Fruit fly (Drosophila melanogaster) whole organism, embryonic: ENCODE data around the gene Arv1.
A peak's percentile ranks its signal among the peaks of the same experiment; 100 is the strongest.

Experiments used
- Antp ChIP-seq: fragments of 200-800 bp; sonication (Bioruptor generic); optimal IDR thresholded peaks from 3 replicates; lab custom pipeline; 2016; ENCODE audit warnings: missing biosample characterization, missing genetic modification characterization
- Awh ChIP-seq: fragments of 200-800 bp; sonication (Bioruptor generic); IDR thresholded peaks from 2 replicates; pipeline ENCODE4, ENCODE4 v1.3.6; 2022; ENCODE audit warnings: missing biosample characterization, missing genetic modification characterization
- CG10321 ChIP-seq: fragments of 200-800 bp; sonication (Bioruptor generic); IDR thresholded peaks from 2 replicates; pipeline ENCODE4 v1.3.6; 2022; ENCODE audit warnings: missing biosample characterization, missing genetic modification characterization
- CG10431 ChIP-seq: fragments of 200-800 bp; sonication (Bioruptor generic); optimal IDR thresholded peaks from 3 replicates; lab custom pipeline; 2018; ENCODE audit warnings: missing biosample characterization, mild to moderate bottlenecking, missing genetic modification characterization
- CG11085 ChIP-seq: fragments of 200-800 bp; sonication (Bioruptor generic); IDR thresholded peaks from 2 replicates; pipeline ENCODE4 v1.3.6; 2022; ENCODE audit warnings: missing biosample characterization, missing genetic modification characterization
- CG11504 ChIP-seq: fragments of 200-800 bp; sonication (Bioruptor generic); optimal IDR thresholded peaks from 3 replicates; lab custom pipeline; 2019; ENCODE audit warnings: missing biosample characterization, mild to moderate bottlenecking, missing genetic modification characterization, moderate library complexity
- CG12391 ChIP-seq: fragments of 200-800 bp; sonication (Bioruptor generic); optimal IDR thresholded peaks from 3 replicates; lab custom pipeline; 2018; ENCODE audit warnings: missing biosample characterization, mild to moderate bottlenecking, missing genetic modification characterization, moderate library complexity
- CG12659 ChIP-seq: fragments of 200-800 bp; sonication (Bioruptor generic); optimal IDR thresholded peaks from 3 replicates; lab custom pipeline; 2017; ENCODE audit warnings: mild to moderate bottlenecking, missing biosample characterization, missing genetic modification reagents, missing genetic modification characterization
- CG12942 ChIP-seq: fragments of 200-800 bp; sonication (Bioruptor generic); optimal IDR thresholded peaks from 3 replicates; lab custom pipeline; 2016; ENCODE audit warnings: missing biosample characterization, missing genetic modification characterization
- CG13424 ChIP-seq: fragments of 200-800 bp; sonication (Bioruptor generic); optimal IDR thresholded peaks from 2 replicates; lab custom pipeline; 2019; ENCODE audit warnings: missing biosample characterization, mild to moderate bottlenecking, missing genetic modification characterization, moderate library complexity
- CG14050 ChIP-seq: fragments of 200-800 bp; sonication (Bioruptor generic); IDR thresholded peaks from 3 replicates; pipeline ENCODE4 v1.3.6; 2022; ENCODE audit warnings: missing biosample characterization, missing genetic modification characterization
- CG14710 ChIP-seq: fragments of 200-800 bp; sonication (Bioruptor generic); optimal IDR thresholded peaks from 3 replicates; lab custom pipeline; 2019; ENCODE audit warnings: missing biosample characterization, mild to moderate bottlenecking, missing genetic modification characterization, moderate library complexity
- CG15696 ChIP-seq: fragments of 200-800 bp; sonication (Bioruptor generic); optimal IDR thresholded peaks from 2 replicates; lab custom pipeline; 2019; ENCODE audit warnings: missing biosample characterization, mild to moderate bottlenecking, missing genetic modification characterization, moderate library complexity
- CG16863 ChIP-seq: fragments of 200-800 bp; sonication (Bioruptor generic); optimal IDR thresholded peaks from 3 replicates; lab custom pipeline; 2016; ENCODE audit warnings: missing biosample characterization, missing genetic modification characterization
- CG17328 ChIP-seq: fragments of 200-800 bp; sonication (Bioruptor generic); IDR thresholded peaks from 2 replicates; pipeline ENCODE4 v1.3.6; 2022; ENCODE audit warnings: missing biosample characterization, missing genetic modification characterization
- CG17829 ChIP-seq: fragments of 200-800 bp; optimal IDR thresholded peaks from 2 replicates; lab custom pipeline; 2019; ENCODE audit warnings: missing biosample characterization, mild to moderate bottlenecking, missing genetic modification characterization, moderate library complexity
- CG2199 ChIP-seq: fragments of 200-800 bp; sonication (Bioruptor generic); IDR thresholded peaks from 3 replicates; pipeline ENCODE4 v1.3.6; 2022; ENCODE audit warnings: missing biosample characterization, missing genetic modification characterization
- CG4617 ChIP-seq: fragments of 200-800 bp; sonication (Bioruptor generic); optimal IDR thresholded peaks from 3 replicates; lab custom pipeline; 2016; ENCODE audit warnings: missing biosample characterization, missing genetic modification characterization, borderline replicate concordance
- CG4730 ChIP-seq: fragments of 200-800 bp; sonication (Bioruptor generic); IDR thresholded peaks from 2 replicates; pipeline ENCODE4 v1.3.6; 2022; ENCODE audit warnings: missing biosample characterization, missing genetic modification characterization
- CG7357 ChIP-seq: fragments of 200-800 bp; sonication (Bioruptor generic); IDR thresholded peaks from 3 replicates; pipeline ENCODE4 v1.3.6; 2022; ENCODE audit warnings: missing biosample characterization, missing genetic modification characterization
- CG8290 ChIP-seq, 3 experiments: fragments of 200-800 bp; sonication (Bioruptor generic); optimal IDR thresholded peaks; 2 replicates each; lab custom pipeline; 2016 to 2019; ENCODE audit warnings: missing biosample characterization in 3 of 3, missing genetic modification characterization in 3 of 3, mild to moderate bottlenecking in 2 of 3, moderate library complexity in 1 of 3
- CTCF ChIP-seq: fragments of 200-800 bp; sonication (Bioruptor generic); optimal IDR thresholded peaks from 2 replicates; lab custom pipeline; 2017; ENCODE audit warnings: missing biosample characterization, mild to moderate bottlenecking, missing genetic modification characterization, moderate library complexity
- D ChIP-seq, 2 experiments: fragments of 200-800 bp in 1 of 2; fragments of >200 bp in 1 of 2; sonication (Bioruptor generic) in 1 of 2; optimal IDR thresholded peaks; 2 replicates in 1 of 2; 3 replicates in 1 of 2; lab custom pipeline; 2017; ENCODE audit warnings: mild to moderate bottlenecking in 1 of 2, missing biosample characterization in 1 of 2, missing genetic modification characterization in 1 of 2, missing genetic modification reagents in 1 of 2
- Dip3 ChIP-seq: fragments of 200-800 bp; sonication (Bioruptor generic); optimal IDR thresholded peaks from 3 replicates; lab custom pipeline; 2016; ENCODE audit warnings: missing biosample characterization, missing genetic modification characterization
- Ets65A ChIP-seq: fragments of 200-800 bp; sonication (Bioruptor generic); peaks from one replicate; lab custom pipeline; 2016; ENCODE audit warnings: missing biosample characterization, missing genetic modification characterization
- Ets97D ChIP-seq: fragments of 200-800 bp; sonication (Bioruptor generic); optimal IDR thresholded peaks from 3 replicates; lab custom pipeline; 2016; ENCODE audit warnings: missing biosample characterization, missing genetic modification characterization
- Gug ChIP-seq: fragments of 200-800 bp; sonication (Bioruptor generic); IDR thresholded peaks from 4 replicates; pipeline ENCODE4 v1.3.6; 2022; ENCODE audit warnings: missing biosample characterization, missing genetic modification characterization
- H2.0 ChIP-seq: fragments of 200-800 bp; sonication (Bioruptor generic); IDR thresholded peaks from 2 replicates; pipeline ENCODE4 v1.3.6; 2022; ENCODE audit warnings: missing biosample characterization, missing genetic modification characterization
- HmgD ChIP-seq: fragments of 200-800 bp; sonication (Bioruptor generic); optimal IDR thresholded peaks from 3 replicates; lab custom pipeline; 2016; ENCODE audit warnings: missing biosample characterization, missing genetic modification characterization
- Oaz ChIP-seq: fragments of 200-800 bp; sonication (Bioruptor generic); IDR thresholded peaks from 2 replicates; pipeline ENCODE4 v1.3.6; 2022; ENCODE audit warnings: missing biosample characterization, missing genetic modification characterization
- PHDP ChIP-seq: fragments of 200-800 bp; sonication (Bioruptor generic); optimal IDR thresholded peaks from 3 replicates; lab custom pipeline; 2018; ENCODE audit warnings: missing biosample characterization, mild to moderate bottlenecking, missing genetic modification characterization, moderate library complexity
- Tbp ChIP-seq: fragments of >200 bp; optimal IDR thresholded peaks from 2 replicates; lab custom pipeline; 2018; ENCODE audit warnings: missing biosample characterization, missing genetic modification characterization
- Vsx1 ChIP-seq: fragments of 200-800 bp; sonication (Bioruptor generic); optimal IDR thresholded peaks from 2 replicates; lab custom pipeline; 2017; ENCODE audit warnings: missing biosample characterization, mild to moderate bottlenecking, missing genetic modification characterization, missing genetic modification reagents
- bsh ChIP-seq, 2 experiments: fragments of 200-800 bp; sonication (Bioruptor generic); optimal IDR thresholded peaks; 2 replicates each; lab custom pipeline; 2017 to 2018; ENCODE audit warnings: mild to moderate bottlenecking in 2 of 2, missing biosample characterization in 2 of 2, missing genetic modification characterization in 2 of 2, moderate library complexity in 1 of 2
- chif ChIP-seq, 2 experiments: fragments of 200-800 bp; sonication (Bioruptor generic); optimal IDR thresholded peaks; 3 replicates each; lab custom pipeline; 2016; ENCODE audit warnings: missing biosample characterization in 2 of 2, missing genetic modification characterization in 2 of 2
- chinmo ChIP-seq: fragments of 200-800 bp; sonication (Bioruptor generic); IDR thresholded peaks from 4 replicates; pipeline ENCODE4 v1.3.6; 2022; ENCODE audit warnings: missing biosample characterization, missing genetic modification characterization; ENCODE audit not compliant: partially characterized antibody
- da ChIP-seq: fragments of 200-800 bp; sonication (Bioruptor generic); optimal IDR thresholded peaks from 2 replicates; lab custom pipeline; 2016; ENCODE audit warnings: missing biosample characterization, missing genetic modification characterization
- exex ChIP-seq: fragments of 200-800 bp; sonication (Bioruptor generic); optimal IDR thresholded peaks from 4 replicates; lab custom pipeline; 2018; ENCODE audit warnings: missing biosample characterization, mild to moderate bottlenecking, missing genetic modification characterization, moderate library complexity
- gcm2 ChIP-seq: fragments of 200-800 bp; sonication (Bioruptor generic); optimal IDR thresholded peaks from 2 replicates; lab custom pipeline; 2016; ENCODE audit warnings: missing biosample characterization, missing genetic modification characterization
- grau ChIP-seq: fragments of 200-800 bp; optimal IDR thresholded peaks from 3 replicates; lab custom pipeline; 2019; ENCODE audit warnings: missing biosample characterization, mild to moderate bottlenecking, missing genetic modification characterization, moderate library complexity
- gsb ChIP-seq: fragments of 200-800 bp; sonication (Bioruptor generic); IDR thresholded peaks from 2 replicates; pipeline ENCODE4 v1.3.6; 2022; ENCODE audit warnings: missing biosample characterization, missing genetic modification characterization
- nmo ChIP-seq: fragments of 200-800 bp; sonication (Bioruptor generic); optimal IDR thresholded peaks from 2 replicates; lab custom pipeline; 2018; ENCODE audit warnings: missing biosample characterization, mild to moderate bottlenecking, missing genetic modification characterization, moderate library complexity
- oc ChIP-seq: fragments of 200-800 bp; sonication (Bioruptor generic); optimal IDR thresholded peaks from 2 replicates; lab custom pipeline; 2018; ENCODE audit warnings: missing biosample characterization, mild to moderate bottlenecking, missing genetic modification characterization, moderate library complexity
- otp ChIP-seq: fragments of 200-800 bp; sonication (Bioruptor generic); IDR thresholded peaks from 3 replicates; pipeline ENCODE4, ENCODE4 v1.3.6; 2022; ENCODE audit warnings: missing biosample characterization, missing genetic modification characterization
- schlank ChIP-seq: fragments of 200-800 bp; sonication (Bioruptor generic); optimal IDR thresholded peaks from 2 replicates; lab custom pipeline; 2018; ENCODE audit warnings: missing biosample characterization, mild to moderate bottlenecking, missing genetic modification characterization
- sens-2 ChIP-seq: fragments of 200-800 bp; sonication (Bioruptor generic); IDR thresholded peaks from 2 replicates; pipeline ENCODE4 v1.3.6; 2022; ENCODE audit warnings: missing biosample characterization, missing genetic modification characterization
- slp2 ChIP-seq: fragments of 200-800 bp; sonication (Bioruptor generic); optimal IDR thresholded peaks from 2 replicates; lab custom pipeline; 2016; ENCODE audit warnings: missing biosample characterization, missing genetic modification characterization
- sna ChIP-seq: fragments of 200-800 bp; sonication (Bioruptor generic); IDR thresholded peaks from 2 replicates; pipeline ENCODE4 v1.3.6; 2022; ENCODE audit warnings: missing biosample characterization, missing genetic modification characterization; ENCODE audit not compliant: partially characterized antibody
- tna ChIP-seq: fragments of 200-800 bp; sonication (Bioruptor generic); IDR thresholded peaks from 2 replicates; pipeline ENCODE4 v1.3.6; 2022; ENCODE audit warnings: missing biosample characterization, missing genetic modification characterization; ENCODE audit not compliant: partially characterized antibody
- unc-4 ChIP-seq: fragments of 200-800 bp; sonication (Bioruptor generic); IDR thresholded peaks from 2 replicates; pipeline ENCODE4 v1.3.6; 2022; ENCODE audit warnings: missing biosample characterization, missing genetic modification characterization; ENCODE audit not compliant: partially characterized antibody

Arv1 gene

dm6 chr3L:21533270-21533948 is 4.3 kb upstream of the Arv1 start, which contains the start of gene Mkrn1 (continued):
- TF ChIP-seq D (optimal IDR thresholded peaks at IDR 0.05; lab: Kevin White, UChicago), result peak; percentile 67
- no peak for TF ChIP-seq D (GFP tag; optimal IDR thresholded peaks at IDR 0.05; lab: Kevin White, UChicago)
- TF ChIP-seq CG2199 (GFP tag; lab: Robert Waterston, UW), result no peak
- no peak for TF ChIP-seq CG17328 (GFP tag; lab: Robert Waterston, UW)
- TF ChIP-seq CG10431 (GFP tag; lab: Kevin White, UChicago), result peak; percentile 2
- 0 out of 4 replicates have a peak, but pooled peaks have one; percentile 71 for TF ChIP-seq chinmo (GFP tag; lab: Robert Waterston, UW)
- TF ChIP-seq sna (GFP tag; lab: Robert Waterston, UW), result peak; percentile 69
- no peak for TF ChIP-seq Oaz (GFP tag; lab: Robert Waterston, UW)
- no peak for TF ChIP-seq Antp (GFP tag; lab: Kevin White, UChicago)
- TF ChIP-seq Gug (GFP tag; lab: Robert Waterston, UW), result no peak
- TF ChIP-seq otp (GFP tag; lab: Robert Waterston, UW), result no peak
- TF ChIP-seq CG12942 (GFP tag; lab: Kevin White, UChicago), result no peak
- no peak for TF ChIP-seq oc (tag; lab: Kevin White, UChicago)
- TF ChIP-seq CG12391, result no peak
- no peak for TF ChIP-seq gcm2 (GFP tag; lab: Kevin White, UChicago)
- no peak for TF ChIP-seq Dip3 (GFP tag; lab: Kevin White, UChicago)
- TF ChIP-seq CG4617 (GFP tag; lab: Kevin White, UChicago), result peak; percentile 96
- TF ChIP-seq gsb (GFP tag; lab: Robert Waterston, UW), result no peak
- no peak for TF ChIP-seq H2.0
- no peak for TF ChIP-seq sens-2 (GFP tag; lab: Robert Waterston, UW)
- TF ChIP-seq CG10321 (GFP tag; lab: Robert Waterston, UW), result no peak
- no peak for TF ChIP-seq CG11504 (tag; lab: Kevin White, UChicago)
- no peak for TF ChIP-seq schlank (tag; lab: Kevin White, UChicago)
- TF ChIP-seq CG4730 (GFP tag; lab: Robert Waterston, UW), result no peak
- peak; percentile 41; the same call in 1 of the 2 replicates for TF ChIP-seq unc-4 (GFP tag; lab: Robert Waterston, UW)
- peak; percentile 47 for TF ChIP-seq CG17829 (tag; lab: Kevin White, UChicago)
- no peak for TF ChIP-seq chif (GFP tag; optimal IDR thresholded peaks at IDR 0.05; lab: Kevin White, UChicago)
- peak; percentile 12 for TF ChIP-seq CTCF
- TF ChIP-seq grau (tag; lab: Kevin White, UChicago), result no peak
- TF ChIP-seq CG16863, result no peak
- TF ChIP-seq tna (GFP tag; lab: Robert Waterston, UW), result peak; percentile 94
- peak; percentile 44 for TF ChIP-seq CG14710
- no peak for TF ChIP-seq CG14050
- TF ChIP-seq CG11085 (GFP tag; lab: Robert Waterston, UW), result no peak
- TF ChIP-seq Tbp (GFP tag; lab: Kevin White, UChicago), result no peak
- peak; percentile 80 for TF ChIP-seq CG8290 (GFP tag; optimal IDR thresholded peaks at IDR 0.05; lab: Kevin White, UChicago)
- no peak for TF ChIP-seq CG8290 (tag; optimal IDR thresholded peaks at IDR 0.05; lab: Kevin White, UChicago)
- peak; percentile 33 for TF ChIP-seq nmo
- no peak for TF ChIP-seq Awh (GFP tag; lab: Robert Waterston, UW)
- no peak for TF ChIP-seq CG13424
- no peak for TF ChIP-seq exex (tag; lab: Kevin White, UChicago)
- TF ChIP-seq HmgD (GFP tag; lab: Kevin White, UChicago), result peak; percentile 44
- peak; percentile 31 for TF ChIP-seq Ets97D (GFP tag; lab: Kevin White, UChicago)
- no peak for TF ChIP-seq slp2 (GFP tag; lab: Kevin White, UChicago)
- TF ChIP-seq CG7357, result no peak
- no peak for TF ChIP-seq da (GFP tag; lab: Kevin White, UChicago)
- TF ChIP-seq bsh (GFP tag; optimal IDR thresholded peaks at IDR 0.05; lab: Kevin White, UChicago), result no peak
- TF ChIP-seq Ets65A (GFP tag; lab: Kevin White, UChicago), result peak; percentile 34
- no peak for TF ChIP-seq CG15696
- no peak for TF ChIP-seq Vsx1 (GFP tag; lab: Kevin White, UChicago)
- TF ChIP-seq PHDP (tag; lab: Kevin White, UChicago), result no peak
- peak; percentile 35 for TF ChIP-seq CG12659 (GFP tag; lab: Kevin White, UChicago)
